Fruit fly (Drosophila melanogaster) whole organism, wandering third instar larva: Measurements from ENCODE around the gene tey.

Experiments
- Abd-B ChIP-seq: fragments of >200 bp; optimal IDR thresholded peaks from 2 replicates; lab custom pipeline; 2017; ENCODE audit warnings: missing biosample characterization, missing genetic modification characterization
- CG9705 ChIP-seq: fragments of 200-800 bp; sonication (Bioruptor generic); optimal IDR thresholded peaks from 2 replicates; lab custom pipeline; 2018; ENCODE audit warnings: missing biosample characterization, mild to moderate bottlenecking, missing genetic modification characterization
- CrebA ChIP-seq: fragments of 200-800 bp; sonication (Bioruptor generic); optimal IDR thresholded peaks from 2 replicates; lab custom pipeline; 2016; ENCODE audit warnings: missing biosample characterization, mild to moderate bottlenecking, missing genetic modification characterization, borderline replicate concordance
- Dif ChIP-seq: fragments of 200-275, 200-300 bp; sonication (Bioruptor generic); optimal IDR thresholded peaks from 2 replicates; lab custom pipeline; 2018; ENCODE audit warnings: missing biosample characterization, missing genetic modification characterization; ENCODE audit not compliant: partially characterized antibody
- GATAd ChIP-seq: sonication (Bioruptor generic); optimal IDR thresholded peaks from 2 replicates; lab custom pipeline; 2016; ENCODE audit warnings: missing biosample characterization, missing genetic modification characterization
- HLH106 ChIP-seq: fragments of 200-800 bp; optimal IDR thresholded peaks from 3 replicates; lab custom pipeline; 2019; ENCODE audit warnings: missing biosample characterization, mild to moderate bottlenecking, missing genetic modification characterization, moderate library complexity
- Hnf4 ChIP-seq: fragments of 200-800 bp; sonication (Bioruptor generic); optimal IDR thresholded peaks from 2 replicates; lab custom pipeline; 2016; ENCODE audit warnings: missing biosample characterization, mild to moderate bottlenecking, missing genetic modification characterization
- Hr83 ChIP-seq: fragments of 200-300 bp; sonication (Bioruptor generic); optimal IDR thresholded peaks from 2 replicates; lab custom pipeline; 2016; ENCODE audit warnings: missing biosample characterization, mild to moderate bottlenecking, missing genetic modification characterization, moderate library complexity; ENCODE audit not compliant: poor library complexity, severe bottlenecking
- Jra ChIP-seq: sonication (Bioruptor generic); optimal IDR thresholded peaks from 2 replicates; lab custom pipeline; 2016; ENCODE audit warnings: missing biosample characterization, missing genetic modification characterization
- Mio ChIP-seq: sonication (Bioruptor generic); optimal IDR thresholded peaks from 2 replicates; lab custom pipeline; 2016; ENCODE audit warnings: missing biosample characterization, missing genetic modification characterization
- N ChIP-seq: fragments of >200 bp; optimal IDR thresholded peaks from 2 replicates; lab custom pipeline; 2018; ENCODE audit warnings: missing biosample characterization, missing external identifiers, missing genetic modification characterization
- OdsH ChIP-seq: fragments of 200-800 bp; sonication (Bioruptor generic); optimal IDR thresholded peaks from 2 replicates; lab custom pipeline; 2016; ENCODE audit warnings: missing biosample characterization, mild to moderate bottlenecking, missing genetic modification characterization
- Rel ChIP-seq, 2 experiments: fragments of 200-800 bp; sonication (Bioruptor generic) in 1 of 2; optimal IDR thresholded peaks; 2 replicates in 1 of 2; 3 replicates in 1 of 2; lab custom pipeline; 2016 to 2019; ENCODE audit warnings: mild to moderate bottlenecking in 2 of 2, missing biosample characterization in 2 of 2, missing genetic modification characterization in 2 of 2, moderate library complexity in 1 of 2
- Sp1 ChIP-seq: fragments of 200-800 bp; sonication (Bioruptor generic); optimal IDR thresholded peaks from 3 replicates; lab custom pipeline; 2019; ENCODE audit warnings: missing biosample characterization, mild to moderate bottlenecking, missing genetic modification characterization, moderate library complexity
- Vsx2 ChIP-seq: fragments of 200-300, 225-300 bp; sonication (Bioruptor generic); optimal IDR thresholded peaks from 2 replicates; lab custom pipeline; 2018; ENCODE audit warnings: missing biosample characterization, missing genetic modification characterization; ENCODE audit not compliant: partially characterized antibody
- br ChIP-seq: fragments of 200-800 bp; sonication (Bioruptor generic); optimal IDR thresholded peaks from 2 replicates; lab custom pipeline; 2016; ENCODE audit warnings: missing biosample characterization, missing genetic modification characterization
- brk ChIP-seq: fragments of 200-800 bp; sonication (Bioruptor generic); optimal IDR thresholded peaks from 2 replicates; lab custom pipeline; 2016; ENCODE audit warnings: missing biosample characterization, mild to moderate bottlenecking, missing genetic modification characterization
- dl ChIP-seq, 2 experiments: fragments of 175-275, 200-275 bp in 1 of 2; fragments of 200-275 bp in 1 of 2; sonication (Bioruptor generic); optimal IDR thresholded peaks; lab custom pipeline; 2018; ENCODE audit warnings: mild to moderate bottlenecking in 2 of 2, missing biosample characterization in 2 of 2, missing genetic modification characterization in 2 of 2, moderate library complexity in 2 of 2; ENCODE audit not compliant: partially characterized antibody in 2 of 2, insufficient read depth in 1 of 2
- dmrt93B ChIP-seq: fragments of 200-800 bp; sonication (Bioruptor generic); optimal IDR thresholded peaks from 2 replicates; lab custom pipeline; 2018; ENCODE audit warnings: missing biosample characterization, mild to moderate bottlenecking, missing genetic modification characterization
- dsf ChIP-seq: sonication (Bioruptor generic); optimal IDR thresholded peaks from 2 replicates; lab custom pipeline; 2016; ENCODE audit warnings: missing biosample characterization, missing genetic modification characterization, borderline replicate concordance
- ey ChIP-seq: fragments of 200-800 bp; sonication (Bioruptor generic); optimal IDR thresholded peaks from 2 replicates; lab custom pipeline; 2016; ENCODE audit warnings: missing biosample characterization, missing genetic modification characterization
- foxo ChIP-seq, 2 experiments: fragments of 200-800 bp; sonication (Bioruptor generic); optimal IDR thresholded peaks; 2 replicates in 1 of 2; 3 replicates in 1 of 2; lab custom pipeline; 2016 to 2017; ENCODE audit warnings: missing biosample characterization in 2 of 2, missing genetic modification characterization in 2 of 2
- fru ChIP-seq: fragments of 200-800 bp; sonication (Bioruptor generic); optimal IDR thresholded peaks from 3 replicates; lab custom pipeline; 2016; ENCODE audit warnings: missing biosample characterization, mild to moderate bottlenecking, missing genetic modification characterization
- h ChIP-seq: fragments of 200-800 bp; sonication (Bioruptor generic); optimal IDR thresholded peaks from 3 replicates; lab custom pipeline; 2016; ENCODE audit warnings: missing biosample characterization, mild to moderate bottlenecking, missing genetic modification characterization
- jim ChIP-seq: fragments of 175-275, 200-325 bp; sonication (Bioruptor generic); optimal IDR thresholded peaks from 2 replicates; lab custom pipeline; 2016; ENCODE audit warnings: missing biosample characterization, mild to moderate bottlenecking, missing genetic modification characterization
- lola ChIP-seq: fragments of >200 bp; optimal IDR thresholded peaks from 2 replicates; lab custom pipeline; 2017; ENCODE audit warnings: missing biosample characterization, missing genetic modification characterization
- rgr ChIP-seq: fragments of 200-800 bp; sonication (Bioruptor generic); optimal IDR thresholded peaks from 3 replicates; lab custom pipeline; 2016; ENCODE audit warnings: missing biosample characterization, mild to moderate bottlenecking, missing genetic modification characterization
- sage ChIP-seq: fragments of 200-800 bp; sonication (Bioruptor generic); optimal IDR thresholded peaks from 2 replicates; lab custom pipeline; 2016; ENCODE audit warnings: missing biosample characterization, mild to moderate bottlenecking, missing genetic modification characterization
- sv ChIP-seq: fragments of 200-800 bp; sonication (Bioruptor generic); optimal IDR thresholded peaks from 3 replicates; lab custom pipeline; 2016; ENCODE audit warnings: missing biosample characterization, missing genetic modification characterization
- tai ChIP-seq: sonication (Bioruptor generic); optimal IDR thresholded peaks from 2 replicates; lab custom pipeline; 2016; ENCODE audit warnings: missing biosample characterization, missing genetic modification characterization
- usp ChIP-seq: fragments of >200 bp; optimal IDR thresholded peaks from 2 replicates; lab custom pipeline; 2017; ENCODE audit warnings: missing biosample characterization, missing genetic modification characterization
- woc ChIP-seq: sonication (Bioruptor generic); optimal IDR thresholded peaks from 2 replicates; lab custom pipeline; 2016; ENCODE audit warnings: missing biosample characterization, mild to moderate bottlenecking, missing genetic modification characterization

tey gene

DNA sequence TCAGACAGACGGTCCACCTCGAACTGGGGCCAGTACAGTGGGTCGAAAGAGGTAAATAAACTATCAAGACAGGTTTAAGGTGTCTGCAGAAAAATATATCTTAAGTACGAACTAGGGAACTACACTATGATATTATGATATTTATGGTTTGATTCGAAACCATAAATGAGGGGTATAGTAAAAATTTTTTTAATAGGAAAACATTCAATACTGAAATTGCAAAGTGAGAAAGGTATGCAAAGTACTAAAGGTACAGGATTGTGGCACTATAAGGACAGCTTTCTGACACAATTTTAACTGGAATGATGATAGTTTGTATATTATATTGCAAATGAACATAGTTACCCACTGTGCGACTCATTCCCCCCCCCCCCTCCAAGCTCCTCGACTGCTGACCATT is 12.1 kb upstream of the tey start (continued):
- TF ChIP-seq N (GFP tag; lab: Kevin White, UChicago) (no peak), Sp1 (GFP tag; lab: Kevin White, UChicago) (peak; percentile 48), dmrt93B (GFP tag; lab: Kevin White, UChicago) (no peak), GATAd (no peak)
- TF ChIP-seq, all 38 proteins: peak for 10

- TF ChIP-seq br, result peak; percentile 25
- TF ChIP-seq N (GFP tag; lab: Kevin White, UChicago), result no peak
- TF ChIP-seq Sp1 (GFP tag; lab: Kevin White, UChicago), result peak; percentile 3
- peak; percentile 14 for TF ChIP-seq OdsH (GFP tag; lab: Kevin White, UChicago)
- TF ChIP-seq fru (GFP tag; lab: Kevin White, UChicago), result peak; percentile 47
- no peak for TF ChIP-seq Hr83 (GFP tag; lab: Kevin White, UChicago)
- TF ChIP-seq rgr (GFP tag; lab: Kevin White, UChicago), result peak; percentile 35
- no peak for TF ChIP-seq tai (GFP tag; lab: Kevin White, UChicago)
- TF ChIP-seq woc (GFP tag; lab: Kevin White, UChicago), result peak; percentile 0
- no peak for TF ChIP-seq Mio
- no peak for TF ChIP-seq Jra (GFP tag; lab: Kevin White, UChicago)
- no peak for TF ChIP-seq sage (GFP tag; lab: Kevin White, UChicago)
- peak; percentile 40 for TF ChIP-seq ey (GFP tag; lab: Kevin White, UChicago)
- no peak for TF ChIP-seq GATAd
- no peak for TF ChIP-seq jim (GFP tag; lab: Kevin White, UChicago)
- no peak for TF ChIP-seq dsf
- no peak for TF ChIP-seq CG9705 (GFP tag; lab: Kevin White, UChicago)
- no peak for TF ChIP-seq sv (GFP tag; lab: Kevin White, UChicago)
- no peak for TF ChIP-seq brk (GFP tag; lab: Kevin White, UChicago)
- TF ChIP-seq foxo (GFP tag; optimal IDR thresholded peaks at IDR 0.05; lab: Kevin White, UChicago), result peak in 1 of 2 experiments; percentile 42
- no peak for TF ChIP-seq usp (GFP tag; lab: Kevin White, UChicago)
- TF ChIP-seq h (GFP tag; lab: Kevin White, UChicago), result peak; percentile 59
- TF ChIP-seq dl (GFP tag; optimal IDR thresholded peaks at IDR 0.05; lab: Kevin White, UChicago; ENCODE audit: insufficient read depth in 1 of 2, partially characterized antibody in 2 of 2), result no peak
- no peak for TF ChIP-seq CrebA
- TF ChIP-seq Hnf4 (GFP tag; lab: Kevin White, UChicago), result peak; percentile 21
- TF ChIP-seq lola (GFP tag; lab: Kevin White, UChicago), result no peak
- no peak for TF ChIP-seq Abd-B
- peak; percentile 47 for TF ChIP-seq HLH106 (tag; lab: Kevin White, UChicago)
Observed at dm6 chr3L:19674317-19674716, 10.4 kb upstream of the tey start.

DNA sequence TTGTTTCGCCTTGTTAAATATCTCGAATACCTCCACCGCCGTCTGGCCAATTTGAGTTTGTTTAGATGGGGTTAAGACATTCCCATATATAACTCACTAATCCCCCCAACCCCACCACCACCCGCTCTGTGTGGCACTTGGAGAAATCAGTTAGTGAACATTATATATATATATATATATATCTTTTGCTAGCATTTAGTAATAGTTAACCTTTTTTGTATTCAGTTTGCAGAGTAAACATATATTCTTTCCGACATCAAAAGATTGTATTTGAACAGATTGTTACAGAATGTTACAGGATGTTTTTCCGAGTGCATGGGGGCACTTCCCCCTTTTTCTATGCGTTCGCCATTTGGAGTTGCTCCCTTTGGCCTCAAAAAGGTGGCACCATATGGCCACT is 6.6 kb upstream of the tey start:
- TF ChIP-seq foxo (GFP tag; optimal IDR thresholded peaks at IDR 0.05; lab: Kevin White, UChicago) (no peak), tai (GFP tag; lab: Kevin White, UChicago) (no peak)

dm6 chr3L:19665059-19665626 is 1.2 kb upstream of the tey start:
- TF ChIP-seq Hr83 (GFP tag; lab: Kevin White, UChicago) (no peak), tai (GFP tag; lab: Kevin White, UChicago) (no peak), N (GFP tag; lab: Kevin White, UChicago) (no peak), lola (GFP tag; lab: Kevin White, UChicago) (no peak), CrebA (no peak), dmrt93B (GFP tag; lab: Kevin White, UChicago) (no peak), HLH106 (tag; lab: Kevin White, UChicago) (no peak), sage (GFP tag; lab: Kevin White, UChicago) (no peak)

dm6 chr3L:19662892-19663291 is 1.0 kb downstream of the tey start:
- TF ChIP-seq Rel (GFP tag; optimal IDR thresholded peaks at IDR 0.05; lab: Kevin White, UChicago), result no peak
- TF ChIP-seq Rel (tag; optimal IDR thresholded peaks at IDR 0.05; lab: Kevin White, UChicago), result no peak
- no peak for TF ChIP-seq sage (GFP tag; lab: Kevin White, UChicago)
- TF ChIP-seq ey (GFP tag; lab: Kevin White, UChicago), result no peak
- no peak for TF ChIP-seq Vsx2
- no peak for TF ChIP-seq br
- TF ChIP-seq Dif (GFP tag; lab: Kevin White, UChicago), result no peak
- no peak for TF ChIP-seq Hnf4 (GFP tag; lab: Kevin White, UChicago)
- no peak for TF ChIP-seq dsf
- TF ChIP-seq foxo (GFP tag; optimal IDR thresholded peaks at IDR 0.05; lab: Kevin White, UChicago), result no peak
- TF ChIP-seq OdsH (GFP tag; lab: Kevin White, UChicago), result no peak
- TF ChIP-seq Abd-B, result no peak
- TF ChIP-seq HLH106 (tag; lab: Kevin White, UChicago), result no peak
